Worm (Caenorhabditis elegans) whole organism, early embryonic: ENCODE data around the gene bpl-1.

Experiments
- B0310.2 ChIP-seq: sonication (generic microtip); optimal IDR thresholded peaks from 2 replicates; lab custom pipeline; 2016; ENCODE audit warnings: mild to moderate bottlenecking, missing genetic modification characterization, missing compliant biosample characterization
- F13C5.2 ChIP-seq: sonication (generic microtip); optimal IDR thresholded peaks from 2 replicates; lab custom pipeline; 2017; ENCODE audit warnings: mild to moderate bottlenecking, missing genetic modification characterization, inconsistent platforms, missing compliant biosample characterization
- ama-1 ChIP-seq: fragments of 150-350 bp; optimal IDR thresholded peaks from 2 replicates; lab custom pipeline; 2014
- ceh-13 ChIP-seq: fragments of 200-800 bp; sonication (Bioruptor generic); optimal IDR thresholded peaks from 2 replicates; lab custom pipeline; 2018; ENCODE audit warnings: mild to moderate bottlenecking, missing genetic modification characterization, missing compliant biosample characterization
- ets-7 ChIP-seq: sonication (generic microtip); optimal IDR thresholded peaks from 2 replicates; lab custom pipeline; 2016; ENCODE audit warnings: missing genotype, missing genetic modification characterization, missing compliant biosample characterization
- flt-1 ChIP-seq: fragments of 200-800 bp; sonication (Bioruptor generic); IDR thresholded peaks from 2 replicates; pipeline ENCODE4 v1.3.6; 2022; ENCODE audit warnings: missing genetic modification characterization, missing compliant biosample characterization
- hmbx-1 ChIP-seq: sonication (generic microtip); optimal IDR thresholded peaks from 2 replicates; lab custom pipeline; 2016; ENCODE audit warnings: mild to moderate bottlenecking, missing genetic modification characterization, missing compliant biosample characterization
- pes-1 ChIP-seq: fragments of 200-800 bp; sonication (Bioruptor generic); IDR thresholded peaks from 2 replicates; pipeline ENCODE4 v1.3.6; 2022; ENCODE audit warnings: missing genetic modification reagents, missing genetic modification characterization, missing compliant biosample characterization
- scrt-1 ChIP-seq: fragments of 200-800 bp; sonication (Bioruptor generic); IDR thresholded peaks from 2 replicates; pipeline ENCODE4 v1.3.6; 2022; ENCODE audit warnings: missing genetic modification characterization, missing compliant biosample characterization

- TF ChIP-seq hmbx-1 (tag; lab: Kevin White, UChicago) (no peak), F13C5.2 (no peak), ama-1 (lab: Kevin White, UChicago) (no peak), ets-7 (tag; lab: Kevin White, UChicago) (no peak), ceh-13 (GFP tag; lab: Kevin White, UChicago) (no peak), B0310.2 (tag; lab: Kevin White, UChicago) (no peak), scrt-1 (GFP tag; lab: Robert Waterston, UW) (no peak), pes-1 (GFP tag; lab: Robert Waterston, UW) (no peak), flt-1 (GFP tag; lab: Robert Waterston, UW) (no peak)
Observed at ce11 chrII:6311888-6312287, 37.9 kb downstream of the bpl-1 start.
